Worm (Caenorhabditis elegans): ENCODE results near the gene F41G3.21.
A peak's percentile ranks its signal among the peaks of the same experiment; 100 is the strongest.

The F41G3.21 gene

ce11 chrII:6707496-6708260 is 45.1 kb downstream of the F41G3.21 start (continued):
- TF ChIP-seq ceh-90 (tag; optimal IDR thresholded peaks at IDR 0.05) (no peak), lin-13 (GFP tag; optimal IDR thresholded peaks at IDR 0.05) (peak; percentile 3), nhr-85 (tag) (no peak), unc-130 (tag; optimal IDR thresholded peaks at IDR 0.05) (peak; percentile 50), lin-15B (tag; optimal IDR thresholded peaks at IDR 0.05) (no peak), mab-9 (GFP tag; IDR thresholded peaks at IDR 0.05) (no peak), nhr-12 (tag; optimal IDR thresholded peaks at IDR 0.05) (no peak), xbp-1 (tag; optimal IDR thresholded peaks at IDR 0.05) (no peak), ceh-82 (tag; optimal IDR thresholded peaks at IDR 0.05) (peak in 1 of 3 experiments; percentile 1), ets-5 (GFP tag; IDR thresholded peaks at IDR 0.05) (no peak), rnt-1 (tag; optimal IDR thresholded peaks at IDR 0.05) (peak; percentile 85), irx-1 (tag; optimal IDR thresholded peaks at IDR 0.05) (peak; percentile 5), skn-1 (tag; optimal IDR thresholded peaks at IDR 0.05) (no peak), ama-1 (optimal IDR thresholded peaks at IDR 0.05) (no peak), pag-3 (tag; optimal IDR thresholded peaks at IDR 0.05; ENCODE audit: borderline replicate concordance, insufficient read depth) (no peak), hlh-17 (GFP tag; optimal IDR thresholded peaks at IDR 0.05; ENCODE audit: borderline replicate concordance) (no peak), aly-2 (tag; optimal IDR thresholded peaks at IDR 0.05) (no peak), Y116A8C.19 (tag; optimal IDR thresholded peaks at IDR 0.05; ENCODE audit: borderline replicate concordance) (no peak), aha-1 (tag; optimal IDR thresholded peaks at IDR 0.05) (no peak), ceh-8 (GFP tag; optimal IDR thresholded peaks at IDR 0.05) (no peak), egl-27 (tag; optimal IDR thresholded peaks at IDR 0.05) (no peak), F16B12.6 (tag; optimal IDR thresholded peaks at IDR 0.05) (no peak), C04F5.9 (tag; optimal IDR thresholded peaks at IDR 0.05) (no peak), unc-30 (tag; optimal IDR thresholded peaks at IDR 0.05) (no peak), unc-98 (GFP tag; IDR thresholded peaks at IDR 0.05) (no peak), isw-1 (GFP tag; IDR thresholded peaks at IDR 0.05) (no peak), nhr-47 (tag; optimal IDR thresholded peaks at IDR 0.05) (peak; percentile 24), tlp-1 (tag; optimal IDR thresholded peaks at IDR 0.05) (no peak), ceh-88 (GFP tag; IDR thresholded peaks at IDR 0.05) (no peak), alr-1 (tag; optimal IDR thresholded peaks at IDR 0.05; ENCODE audit: borderline replicate concordance) (no peak), ceh-63 (GFP tag; optimal IDR thresholded peaks at IDR 0.05) (no peak), sup-37 (GFP tag; optimal IDR thresholded peaks at IDR 0.05) (no peak), mdl-1 (tag; optimal IDR thresholded peaks at IDR 0.05) (no peak), nhr-28 (tag; optimal IDR thresholded peaks at IDR 0.05) (no peak), unc-62 (GFP tag; optimal IDR thresholded peaks at IDR 0.05) (no peak), efl-3 (GFP tag; optimal IDR thresholded peaks at IDR 0.05) (no peak), C16A3.4 (tag; optimal IDR thresholded peaks at IDR 0.05) (no peak), nhr-84 (tag; optimal IDR thresholded peaks at IDR 0.05) (no peak), elt-3 (tag; optimal IDR thresholded peaks at IDR 0.05) (no peak), lin-14 (GFP tag; optimal IDR thresholded peaks at IDR 0.05) (peak; percentile 92)

ce11 chrII:6706552-6707091 is 46.1 kb downstream of the F41G3.21 start:
- peak; percentile 64 for TF ChIP-seq lin-14 (GFP tag; optimal IDR thresholded peaks at IDR 0.05)
- TF ChIP-seq mdl-1 (tag; optimal IDR thresholded peaks at IDR 0.05) = no peak
- TF ChIP-seq skn-1 (tag; optimal IDR thresholded peaks at IDR 0.05) = no peak
- TF ChIP-seq ets-5 (GFP tag; IDR thresholded peaks at IDR 0.05) = no peak
- TF ChIP-seq fkh-10 (GFP tag; optimal IDR thresholded peaks at IDR 0.05) = peak; percentile 39
- TF ChIP-seq mep-1 (tag; optimal IDR thresholded peaks at IDR 0.05) = no peak
- peak; percentile 21 for TF ChIP-seq tbx-2 (tag; optimal IDR thresholded peaks at IDR 0.05)
- no peak for TF ChIP-seq nhr-11 (tag; optimal IDR thresholded peaks at IDR 0.05)

Measured in whole organism, L1 larva.